Fruit fly (Drosophila melanogaster) whole organism: Measurements from ENCODE around the gene Pi4KIIalpha.

ENCODE experiments used
- psq ChIP-seq: fragments of >200 bp; optimal IDR thresholded peaks from 2 replicates; lab custom pipeline; 2017
- usp ChIP-seq: fragments of >200 bp; optimal IDR thresholded peaks from 2 replicates; lab custom pipeline; 2017; ENCODE audit warnings: missing biosample characterization, missing genetic modification characterization, mixed read lengths

DNA sequence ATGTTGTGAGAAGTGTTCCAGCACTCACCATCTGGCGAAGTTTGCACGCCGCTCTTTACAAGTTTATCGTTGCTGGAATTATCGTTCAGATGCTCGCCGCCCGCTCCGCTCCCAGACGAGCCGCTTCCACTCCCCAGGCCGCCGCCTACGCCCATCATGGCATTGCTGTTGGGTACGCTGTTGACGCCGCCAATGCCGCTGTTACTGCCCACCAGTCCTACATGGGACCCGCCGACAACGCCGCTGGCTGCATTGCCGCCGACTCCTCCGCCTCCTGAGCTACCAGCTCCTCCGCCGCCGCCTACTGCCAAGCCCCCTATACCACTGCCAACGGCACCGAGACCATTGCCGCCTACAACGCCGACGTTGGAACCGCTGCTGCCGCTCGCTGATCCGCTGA is 45.0 kb upstream of the Pi4KIIalpha start:
- TF ChIP-seq psq (no peak), usp (GFP tag; lab: Kevin White, UChicago) (no peak)
